Fruit fly (Drosophila melanogaster): ENCODE results near the gene Atg16.

Gene Atg16

dm6 chr3R:29868676-29869349 is 33.9 kb upstream of the Atg16 start, which contains the start of gene Zip99C (continued):
- TF ChIP-seq trem (tag; optimal IDR thresholded peaks at IDR 0.05) (peak; percentile 90), Side (GFP tag; optimal IDR thresholded peaks at IDR 0.05) (no peak), stwl (tag; optimal IDR thresholded peaks at IDR 0.05) (peak; percentile 61), inv (GFP tag; IDR thresholded peaks at IDR 0.05; ENCODE audit: partially characterized antibody) (peak; percentile 91), CG3163 (GFP tag; optimal IDR thresholded peaks at IDR 0.05) (no peak), Trl (optimal IDR thresholded peaks at IDR 0.05) (no peak), Trl (GFP tag; optimal IDR thresholded peaks at IDR 0.05) (no peak), bowl (GFP tag; IDR thresholded peaks at IDR 0.05) (no peak), Hsf (GFP tag; optimal IDR thresholded peaks at IDR 0.05) (peak; percentile 16), hth (optimal IDR thresholded peaks at IDR 0.05) (no peak), ems (GFP tag; optimal IDR thresholded peaks at IDR 0.05) (no peak), sna (GFP tag; IDR thresholded peaks at IDR 0.05; ENCODE audit: partially characterized antibody) (peak; percentile 94), Myb (GFP tag; optimal IDR thresholded peaks at IDR 0.05) (peak; percentile 36), lola (GFP tag; optimal IDR thresholded peaks at IDR 0.05) (peak in 1 of 3 experiments; percentile 50), CG15073 (GFP tag; optimal IDR thresholded peaks at IDR 0.05) (no peak), CG30403 (GFP tag; optimal IDR thresholded peaks at IDR 0.05) (peak; percentile 59), HHEX (GFP tag; optimal IDR thresholded peaks at IDR 0.05) (no peak), CG11247 (GFP tag; IDR thresholded peaks at IDR 0.05) (no peak), NfI (GFP tag; optimal IDR thresholded peaks at IDR 0.05) (no peak), CG7963 (GFP tag; IDR thresholded peaks at IDR 0.05; ENCODE audit: partially characterized antibody) (peak; percentile 59; the same call in 2 of the 3 replicates), gcm2 (GFP tag; optimal IDR thresholded peaks at IDR 0.05) (no peak), luna (GFP tag; optimal IDR thresholded peaks at IDR 0.05) (peak; percentile 15), Bgb (GFP tag; IDR thresholded peaks at IDR 0.05; ENCODE audit: partially characterized antibody) (peak; percentile 87), CG16815 (GFP tag; optimal IDR thresholded peaks at IDR 0.05) (peak; percentile 10), Atf-2 (GFP tag; optimal IDR thresholded peaks at IDR 0.05) (no peak), tup (GFP tag; optimal IDR thresholded peaks at IDR 0.05) (peak; percentile 9), tin (GFP tag; optimal IDR thresholded peaks at IDR 0.05) (peak; percentile 41), CG4328 (GFP tag; optimal IDR thresholded peaks at IDR 0.05) (peak; percentile 2), CkIIα-i1 (GFP tag; IDR thresholded peaks at IDR 0.05) (no peak), unpg (GFP tag; optimal IDR thresholded peaks at IDR 0.05) (peak; percentile 31), Usf (GFP tag; optimal IDR thresholded peaks at IDR 0.05) (peak; percentile 18), CG17385 (GFP tag; optimal IDR thresholded peaks at IDR 0.05) (no peak), CG4424 (GFP tag; optimal IDR thresholded peaks at IDR 0.05) (peak; percentile 36), CG10209 (GFP tag; optimal IDR thresholded peaks at IDR 0.05) (peak; percentile 16), Dref (GFP tag; IDR thresholded peaks at IDR 0.05) (peak; percentile 96), CG7839 (tag; optimal IDR thresholded peaks at IDR 0.05) (peak; percentile 11), ap (GFP tag; IDR thresholded peaks at IDR 0.05) (no peak), CG1603 (tag; optimal IDR thresholded peaks at IDR 0.05) (peak; percentile 64), gfzf (GFP tag; optimal IDR thresholded peaks at IDR 0.05) (peak; percentile 55), jigr1 (GFP tag; IDR thresholded peaks at IDR 0.05) (no peak), CG17186 (GFP tag; optimal IDR thresholded peaks at IDR 0.05) (peak; percentile 70), CG18476 (GFP tag; optimal IDR thresholded peaks at IDR 0.05) (no peak), pfk (GFP tag; optimal IDR thresholded peaks at IDR 0.05) (no peak), CG13296 (GFP tag; optimal IDR thresholded peaks at IDR 0.05) (peak; percentile 1), twi (tag; optimal IDR thresholded peaks at IDR 0.05) (peak; percentile 16), CG7556 (GFP tag; optimal IDR thresholded peaks at IDR 0.05) (peak; percentile 4), lbe (GFP tag; optimal IDR thresholded peaks at IDR 0.05) (peak; percentile 79), chif (GFP tag; optimal IDR thresholded peaks at IDR 0.05) (peak in 1 of 2 experiments; percentile 2), cas (GFP tag; IDR thresholded peaks at IDR 0.05) (no peak), sqz (GFP tag; optimal IDR thresholded peaks at IDR 0.05) (no peak)

Measured in whole organism, embryonic.